Fruit fly (Drosophila melanogaster) whole organism, embryonic: ENCODE results near the gene Cad88C.

Experiments used
- Spps ChIP-seq: fragments of 200-800 bp; sonication (Bioruptor generic); optimal IDR thresholded peaks from 2 replicates; lab custom pipeline; 2018; ENCODE audit warnings: missing biosample characterization, mild to moderate bottlenecking, missing genetic modification characterization
- jing ChIP-seq: fragments of 200-800 bp; sonication (Bioruptor generic); optimal IDR thresholded peaks from 2 replicates; lab custom pipeline; 2018; ENCODE audit warnings: missing biosample characterization, mild to moderate bottlenecking, missing genetic modification characterization
- lilli ChIP-seq: fragments of 200-800 bp; sonication (Bioruptor generic); optimal IDR thresholded peaks from 3 replicates; lab custom pipeline; 2016; ENCODE audit warnings: missing biosample characterization, missing genetic modification characterization
- twi ChIP-seq: fragments of 200-800 bp; optimal IDR thresholded peaks from 2 replicates; lab custom pipeline; 2019; ENCODE audit warnings: missing biosample characterization, mild to moderate bottlenecking, missing genetic modification characterization, moderate library complexity
- zen ChIP-seq: fragments of 200-800 bp; sonication (Bioruptor generic); optimal IDR thresholded peaks from 3 replicates; lab custom pipeline; 2018; ENCODE audit warnings: missing biosample characterization, mild to moderate bottlenecking, missing genetic modification characterization, moderate library complexity

DNA sequence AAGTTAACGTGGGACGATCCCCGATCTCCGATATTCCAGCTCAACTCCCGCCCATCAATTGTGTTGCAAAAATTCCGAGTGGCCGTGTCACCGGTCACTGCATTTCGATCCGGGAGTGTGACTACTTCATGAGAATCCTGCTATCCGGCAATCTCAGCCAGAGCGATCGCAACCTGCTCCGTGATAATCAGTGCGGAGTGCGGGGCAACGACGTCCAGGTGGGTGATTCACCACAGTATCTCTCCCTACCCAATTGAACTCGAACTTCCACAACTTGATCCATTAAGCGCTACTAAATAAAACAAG is 27.3 kb downstream of the Cad88C start:
- no peak for TF ChIP-seq Spps (tag; lab: Kevin White, UChicago)
- no peak for TF ChIP-seq jing (GFP tag; lab: Kevin White, UChicago)
- no peak for TF ChIP-seq lilli (GFP tag; lab: Kevin White, UChicago)
- TF ChIP-seq twi (tag; lab: Kevin White, UChicago) = no peak
- TF ChIP-seq zen (tag; lab: Kevin White, UChicago) = no peak
